Fruit fly (Drosophila melanogaster) whole organism, pupa: ENCODE measurements around the gene CG43843.

Experiments used
- CG10348 ChIP-seq: fragments of 200-800 bp; sonication (Bioruptor generic); IDR thresholded peaks from 2 replicates; pipeline ENCODE4 v1.3.6; 2022; ENCODE audit warnings: missing biosample characterization, missing genetic modification characterization
- CG12605 ChIP-seq: fragments of 200-800 bp; sonication (Bioruptor generic); IDR thresholded peaks from 2 replicates; pipeline ENCODE4 v1.3.6; 2022; ENCODE audit warnings: missing biosample characterization, missing genetic modification characterization
- CG13204 ChIP-seq: fragments of 200-800 bp; sonication (Bioruptor generic); optimal IDR thresholded peaks from 2 replicates; lab custom pipeline; 2018; ENCODE audit warnings: missing biosample characterization, mild to moderate bottlenecking, missing genetic modification characterization, moderate library complexity
- CG14655 ChIP-seq: fragments of 200-800 bp; sonication (Bioruptor generic); optimal IDR thresholded peaks from 3 replicates; lab custom pipeline; 2017; ENCODE audit warnings: mild to moderate bottlenecking, missing biosample characterization, missing genetic modification reagents, missing genetic modification characterization
- CG15710 ChIP-seq: fragments of 200-800 bp; sonication (Bioruptor generic); optimal IDR thresholded peaks from 2 replicates; lab custom pipeline; 2018; ENCODE audit warnings: missing biosample characterization, mild to moderate bottlenecking, missing genetic modification characterization, moderate library complexity
- CG17806 ChIP-seq: fragments of 200-800 bp; sonication (Bioruptor generic); optimal IDR thresholded peaks from 2 replicates; lab custom pipeline; 2018; ENCODE audit warnings: missing biosample characterization, mild to moderate bottlenecking, missing genetic modification characterization, moderate library complexity
- CG32121 ChIP-seq: fragments of 200-800 bp; sonication (Bioruptor generic); IDR thresholded peaks from 2 replicates; pipeline ENCODE4 v1.3.6; 2022; ENCODE audit warnings: missing biosample characterization, missing genetic modification characterization
- CG34367 ChIP-seq: fragments of 200-800 bp; sonication (Bioruptor generic); optimal IDR thresholded peaks from 2 replicates; lab custom pipeline; 2018; ENCODE audit warnings: missing biosample characterization, mild to moderate bottlenecking, missing genetic modification characterization
- CG4496 ChIP-seq: fragments of 200-800 bp; sonication (Bioruptor generic); IDR thresholded peaks from 3 replicates; pipeline ENCODE4 v1.3.6; 2022; ENCODE audit warnings: missing biosample characterization, missing genetic modification characterization
- CG8159 ChIP-seq: fragments of 200-800 bp; sonication (Bioruptor generic); optimal IDR thresholded peaks from 3 replicates; lab custom pipeline; 2018; ENCODE audit warnings: missing biosample characterization, mild to moderate bottlenecking, missing genetic modification characterization, moderate library complexity
- CG8301 ChIP-seq: fragments of 200-800 bp; sonication (Bioruptor generic); optimal IDR thresholded peaks from 2 replicates; lab custom pipeline; 2018; ENCODE audit warnings: missing biosample characterization, mild to moderate bottlenecking, missing genetic modification characterization
- CG9948 ChIP-seq: fragments of 200-800 bp; sonication (Bioruptor generic); optimal IDR thresholded peaks from 2 replicates; lab custom pipeline; 2018; ENCODE audit warnings: missing biosample characterization, mild to moderate bottlenecking, missing genetic modification characterization, moderate library complexity
- D1 ChIP-seq: fragments of 200-800 bp; sonication (Bioruptor generic); optimal IDR thresholded peaks from 2 replicates; lab custom pipeline; 2018; ENCODE audit warnings: missing biosample characterization, mild to moderate bottlenecking, missing genetic modification characterization, moderate library complexity
- EcR ChIP-seq: fragments of 200-800 bp; sonication (Bioruptor generic); optimal IDR thresholded peaks from 3 replicates; lab custom pipeline; 2019; ENCODE audit warnings: missing biosample characterization, missing genetic modification characterization, mild to moderate bottlenecking, moderate library complexity, missing genetic modification reagents
- Ets98B ChIP-seq: fragments of 200-800 bp; sonication (Bioruptor generic); IDR thresholded peaks from 2 replicates; pipeline ENCODE4 v1.3.6; 2022; ENCODE audit warnings: missing biosample characterization, missing genetic modification characterization
- Pif1A ChIP-seq: fragments of 200-800 bp; sonication (Bioruptor generic); optimal IDR thresholded peaks from 3 replicates; lab custom pipeline; 2016; ENCODE audit warnings: missing biosample characterization, missing genetic modification characterization
- Pif1B ChIP-seq: fragments of 200-800 bp; sonication (Bioruptor generic); optimal IDR thresholded peaks from 3 replicates; lab custom pipeline; 2016; ENCODE audit warnings: missing biosample characterization, missing genetic modification characterization
- Snoo ChIP-seq: fragments of 200-800 bp; sonication (Bioruptor generic); optimal IDR thresholded peaks from 3 replicates; lab custom pipeline; 2017; ENCODE audit warnings: missing biosample characterization, mild to moderate bottlenecking, missing genetic modification characterization, inconsistent platforms
- fd96Ca ChIP-seq: fragments of 200-800 bp; sonication (Bioruptor generic); IDR thresholded peaks from 3 replicates; pipeline ENCODE4 v1.3.6; 2022; ENCODE audit warnings: missing biosample characterization, missing genetic modification characterization
- gl ChIP-seq: fragments of 200-800 bp; sonication (Bioruptor generic); optimal IDR thresholded peaks from 2 replicates; lab custom pipeline; 2018; ENCODE audit warnings: missing biosample characterization, mild to moderate bottlenecking, missing genetic modification characterization
- rn ChIP-seq: fragments of 200-800 bp; sonication (Bioruptor generic); IDR thresholded peaks from 2 replicates; pipeline ENCODE4 v1.3.6; 2022; ENCODE audit warnings: missing biosample characterization, missing genetic modification characterization

Gene CG43843

DNA sequence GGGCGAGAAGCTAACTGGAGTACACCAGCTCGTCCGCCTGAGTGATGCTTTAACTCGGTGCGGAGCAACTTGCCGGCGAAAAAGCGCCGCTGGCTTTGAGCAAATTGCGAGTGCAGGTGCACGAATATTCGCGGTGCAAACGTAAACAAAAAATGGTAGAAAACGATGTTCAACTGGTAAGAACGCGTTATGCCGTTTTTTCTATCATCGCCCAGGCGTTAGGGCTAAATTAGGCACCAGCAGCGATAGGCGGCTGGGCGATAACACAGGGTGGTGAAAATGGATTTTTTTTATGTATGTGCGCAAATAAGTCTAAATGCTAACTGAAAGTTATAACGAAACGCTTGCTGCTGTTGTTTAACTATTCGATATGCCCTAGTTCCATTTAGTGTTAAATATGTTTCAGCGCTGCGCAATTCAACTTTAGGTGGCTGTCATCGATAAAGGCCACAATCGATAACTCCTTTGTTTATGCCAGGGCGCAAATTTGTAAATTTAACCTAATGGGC, 39.5 kb upstream of the CG43843 start, which contains the start of the genes Pgant7 and Xrcc2:
Gene Pgant7 (minus strand): TSS at position 308 of the 509 bp plus-strand sequence.
Gene Xrcc2 (plus strand): TSS at position 449 of the 509 bp plus-strand sequence.
- TF ChIP-seq Ets98B (GFP tag; lab: Robert Waterston, UW), result no peak

dm6 chrX:18494165-18494740, 34.0 kb upstream of the CG43843 start, which contains the start of gene CG15043:
Gene CG15043, minus strand, starts transcription at chrX:18494168.
- TF ChIP-seq gl (tag; lab: Kevin White, UChicago) (no peak), CG32121 (GFP tag; lab: Robert Waterston, UW) (no peak), CG9948 (no peak)

dm6 chrX:18491941-18492340, 31.7 kb upstream of the CG43843 start, which contains the start of gene CG15044:
Gene CG15044, minus strand, starts transcription at chrX:18492006.
- no peak for TF ChIP-seq CG9948
- no peak for TF ChIP-seq rn
- no peak for TF ChIP-seq Pif1B (GFP tag; lab: Kevin White, UChicago)
- no peak for TF ChIP-seq CG4496 (GFP tag; lab: Robert Waterston, UW)
- TF ChIP-seq CG12605, result no peak
- no peak for TF ChIP-seq CG8301 (tag; lab: Kevin White, UChicago)
- no peak for TF ChIP-seq D1 (tag; lab: Kevin White, UChicago)
- TF ChIP-seq, all 21 proteins: peak for 0

dm6 chrX:18489509-18489908, 29.3 kb upstream of the CG43843 start, which contains the start of gene CG15046:
Gene CG15046, minus strand, starts transcription at chrX:18489620.
- TF ChIP-seq Ets98B (GFP tag; lab: Robert Waterston, UW) (peak; percentile 35; the same call in 1 of the 2 replicates), rn (no peak), CG12605 (peak; percentile 50; the same call in 1 of the 2 replicates), CG17806 (no peak), CG4496 (GFP tag; lab: Robert Waterston, UW) (peak; percentile 77; the same call in 2 of the 3 replicates), CG14655 (GFP tag; lab: Kevin White, UChicago) (no peak), CG32121 (GFP tag; lab: Robert Waterston, UW) (no peak; the same call in 1 of the 2 replicates), Pif1A (no peak), CG34367 (tag; lab: Kevin White, UChicago) (no peak), CG13204 (GFP tag; lab: Kevin White, UChicago) (no peak), EcR (GFP tag; lab: Kevin White, UChicago) (peak; percentile 91), CG8301 (tag; lab: Kevin White, UChicago) (no peak), D1 (tag; lab: Kevin White, UChicago) (no peak), CG10348 (GFP tag; lab: Robert Waterston, UW) (no peak), gl (tag; lab: Kevin White, UChicago) (no peak), fd96Ca (GFP tag; lab: Robert Waterston, UW) (no peak), Pif1B (GFP tag; lab: Kevin White, UChicago) (no peak), CG9948 (no peak), CG8159 (tag; lab: Kevin White, UChicago) (no peak)

DNA sequence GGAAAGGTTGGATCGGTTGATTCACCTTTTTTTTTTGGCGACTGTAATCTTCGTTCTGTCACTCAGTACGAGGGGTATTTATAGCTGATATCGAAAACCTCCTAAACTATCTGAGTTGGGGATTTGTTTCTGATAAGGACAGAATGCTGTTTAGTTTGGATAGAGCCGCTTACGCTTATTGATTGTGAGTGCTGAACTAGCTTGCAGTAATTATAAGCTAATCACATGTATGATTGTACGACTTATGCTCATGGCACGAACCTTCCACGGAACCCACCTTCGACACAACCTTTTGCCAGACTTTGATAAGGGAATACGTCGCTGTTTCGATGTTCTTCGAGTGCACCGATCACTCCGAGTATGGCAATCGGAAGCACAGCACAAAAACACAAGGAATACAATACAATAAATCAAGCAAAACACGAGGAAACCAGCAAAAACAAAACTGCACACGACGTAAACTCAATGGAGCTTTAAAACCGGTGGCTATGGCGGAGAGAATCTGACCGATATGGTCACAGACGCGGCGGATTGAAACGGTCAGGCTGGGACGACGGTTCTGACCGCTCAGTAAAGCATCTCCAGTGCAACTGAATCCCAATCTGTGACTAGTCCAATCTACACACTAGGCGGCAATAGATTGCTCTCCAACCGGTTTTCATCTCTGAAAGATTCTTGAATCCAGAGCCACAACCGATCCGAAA, 26.3 kb upstream of the CG43843 start, which contains the start of gene psh:
Gene psh (minus strand): TSS at position 566 of the 704 bp plus-strand sequence.
- TF ChIP-seq CG14655 (GFP tag; lab: Kevin White, UChicago), result peak; percentile 35
- TF ChIP-seq fd96Ca (GFP tag; lab: Robert Waterston, UW), result peak; percentile 41; the same call in 1 of the 3 replicates
- 0 out of 2 replicates have a peak, but pooled peaks have one; percentile 21 for TF ChIP-seq CG12605
- TF ChIP-seq CG13204 (GFP tag; lab: Kevin White, UChicago), result peak; percentile 25
- no peak for TF ChIP-seq CG32121 (GFP tag; lab: Robert Waterston, UW)
- no peak for TF ChIP-seq Snoo (tag; lab: Kevin White, UChicago)
- TF ChIP-seq EcR (GFP tag; lab: Kevin White, UChicago), result peak; percentile 64
- TF ChIP-seq rn, result no peak
- TF ChIP-seq gl (tag; lab: Kevin White, UChicago), result no peak
- TF ChIP-seq CG8301 (tag; lab: Kevin White, UChicago), result no peak
- TF ChIP-seq CG10348 (GFP tag; lab: Robert Waterston, UW), result no peak
- TF ChIP-seq CG8159 (tag; lab: Kevin White, UChicago), result peak; percentile 23
- no peak for TF ChIP-seq CG4496 (GFP tag; lab: Robert Waterston, UW)
- TF ChIP-seq CG34367 (tag; lab: Kevin White, UChicago), result no peak
- TF ChIP-seq CG9948, result no peak
- no peak for TF ChIP-seq Pif1B (GFP tag; lab: Kevin White, UChicago)
- TF ChIP-seq Ets98B (GFP tag; lab: Robert Waterston, UW), result peak; percentile 7; the same call in 1 of the 2 replicates
- no peak for TF ChIP-seq Pif1A
- no peak for TF ChIP-seq CG15710 (tag; lab: Kevin White, UChicago)
- no peak for TF ChIP-seq D1 (tag; lab: Kevin White, UChicago)
- TF ChIP-seq CG17806, result no peak
